Fruit fly (Drosophila melanogaster) whole organism, prepupa: ENCODE measurements around the gene rasp.
A peak's percentile ranks its signal among the peaks of the same experiment; 100 is the strongest.

Experiments
- Blimp-1 ChIP-seq: fragments of 200-800 bp; sonication (Bioruptor generic); optimal IDR thresholded peaks from 3 replicates; lab custom pipeline; 2017; ENCODE audit warnings: missing biosample characterization, missing genetic modification characterization, mild to moderate bottlenecking, moderate library complexity, missing genetic modification reagents
- CG11294 ChIP-seq: fragments of 200-800 bp; sonication (Bioruptor generic); IDR thresholded peaks from 2 replicates; pipeline ENCODE4 v1.3.6; 2022; ENCODE audit warnings: missing biosample characterization, missing genetic modification characterization
- CG11762 ChIP-seq: fragments of 200-800 bp; sonication (Bioruptor generic); optimal IDR thresholded peaks from 3 replicates; lab custom pipeline; 2016; ENCODE audit warnings: missing biosample characterization, missing genetic modification characterization; ENCODE audit not compliant: insufficient read depth
- CG11902 ChIP-seq: fragments of 200-800 bp; sonication (Bioruptor generic); optimal IDR thresholded peaks from 3 replicates; lab custom pipeline; 2016; ENCODE audit warnings: missing biosample characterization, missing genetic modification characterization
- CG15336 ChIP-seq: fragments of 200-800 bp; sonication (Bioruptor generic); IDR thresholded peaks from 2 replicates; pipeline ENCODE4 v1.3.6; 2022; ENCODE audit warnings: missing biosample characterization, missing genetic modification characterization
- CG1621 ChIP-seq: fragments of 200-800 bp; sonication (Bioruptor generic); optimal IDR thresholded peaks from 3 replicates; lab custom pipeline; 2018; ENCODE audit warnings: missing biosample characterization, mild to moderate bottlenecking, missing genetic modification characterization
- CG16779 ChIP-seq: fragments of 200-800 bp; sonication (Bioruptor generic); optimal IDR thresholded peaks from 3 replicates; lab custom pipeline; 2017; ENCODE audit warnings: missing biosample characterization, mild to moderate bottlenecking, missing genetic modification characterization
- CG31627 ChIP-seq: fragments of 200-800 bp; sonication (Bioruptor generic); optimal IDR thresholded peaks from 3 replicates; lab custom pipeline; 2016; ENCODE audit warnings: missing biosample characterization, missing genetic modification characterization
- CG32006 ChIP-seq: fragments of 200-800 bp; sonication (Bioruptor generic); optimal IDR thresholded peaks from 3 replicates; lab custom pipeline; 2017; ENCODE audit warnings: missing biosample characterization, mild to moderate bottlenecking, missing genetic modification characterization
- CG3919 ChIP-seq: fragments of 200-800 bp; sonication (Bioruptor generic); optimal IDR thresholded peaks from 3 replicates; lab custom pipeline; 2016; ENCODE audit warnings: missing biosample characterization, missing genetic modification characterization
- CG6792 ChIP-seq: fragments of 200-800 bp; sonication (Bioruptor generic); optimal IDR thresholded peaks from 3 replicates; lab custom pipeline; 2016; ENCODE audit warnings: missing biosample characterization, missing genetic modification characterization
- CG6808 ChIP-seq: fragments of 200-800 bp; sonication (Bioruptor generic); optimal IDR thresholded peaks from 3 replicates; lab custom pipeline; 2017; ENCODE audit warnings: missing biosample characterization, missing genetic modification characterization, mild to moderate bottlenecking, moderate library complexity, missing genetic modification reagents
- CG6854 ChIP-seq: fragments of 200-800 bp; sonication (Bioruptor generic); optimal IDR thresholded peaks from 2 replicates; lab custom pipeline; 2017; ENCODE audit warnings: missing biosample characterization, mild to moderate bottlenecking, missing genetic modification characterization
- CG7368 ChIP-seq: fragments of 200-800 bp; sonication (Bioruptor generic); optimal IDR thresholded peaks from 3 replicates; lab custom pipeline; 2016; ENCODE audit warnings: missing biosample characterization, missing genetic modification characterization
- CG8119 ChIP-seq: fragments of 200-800 bp; sonication (Bioruptor generic); IDR thresholded peaks from 3 replicates; pipeline ENCODE4 v1.3.6; 2022; ENCODE audit warnings: missing biosample characterization, missing genetic modification characterization
- CG8319 ChIP-seq: fragments of 200-800 bp; sonication (Bioruptor generic); optimal IDR thresholded peaks from 3 replicates; lab custom pipeline; 2016; ENCODE audit warnings: missing biosample characterization, missing genetic modification characterization
- CG8632 ChIP-seq: fragments of 200-800 bp; sonication (Bioruptor generic); optimal IDR thresholded peaks from 3 replicates; lab custom pipeline; 2016; ENCODE audit warnings: missing biosample characterization, missing genetic modification characterization
- CG9139 ChIP-seq: fragments of 200-800 bp; sonication (Bioruptor generic); optimal IDR thresholded peaks from 3 replicates; lab custom pipeline; 2017; ENCODE audit warnings: missing biosample characterization, mild to moderate bottlenecking, missing genetic modification characterization
- Eip75B ChIP-seq: fragments of 200-800 bp; sonication (Bioruptor generic); optimal IDR thresholded peaks from 3 replicates; lab custom pipeline; 2016; ENCODE audit warnings: missing biosample characterization, missing genetic modification characterization
- Eip78C ChIP-seq: fragments of 200-800 bp; sonication (Bioruptor generic); peaks from one replicate; lab custom pipeline; 2016; ENCODE audit warnings: missing biosample characterization, missing genetic modification characterization
- Eip93F ChIP-seq: fragments of 200-800 bp; sonication (Bioruptor generic); optimal IDR thresholded peaks from 2 replicates; lab custom pipeline; 2016; ENCODE audit warnings: missing biosample characterization, mild to moderate bottlenecking, missing genetic modification characterization
- Ets21C ChIP-seq: fragments of 200-800 bp; sonication (Bioruptor generic); optimal IDR thresholded peaks from 3 replicates; lab custom pipeline; 2016; ENCODE audit warnings: missing biosample characterization, missing genetic modification characterization
- Ets96B ChIP-seq: fragments of 200-800 bp; optimal IDR thresholded peaks from 2 replicates; lab custom pipeline; 2019; ENCODE audit warnings: missing biosample characterization, mild to moderate bottlenecking, missing genetic modification characterization, moderate library complexity
- Gug ChIP-seq: fragments of 200-800 bp; sonication (Bioruptor generic); IDR thresholded peaks from 2 replicates; pipeline ENCODE4 v1.3.6; 2022; ENCODE audit warnings: missing biosample characterization, missing genetic modification characterization
- Hr38 ChIP-seq: sonication (Bioruptor generic); optimal IDR thresholded peaks from 2 replicates; lab custom pipeline; 2016; ENCODE audit warnings: missing biosample characterization, missing genetic modification characterization
- Hr39 ChIP-seq: fragments of 200-800 bp; sonication (Bioruptor generic); optimal IDR thresholded peaks from 2 replicates; lab custom pipeline; 2016; ENCODE audit warnings: missing biosample characterization, missing genetic modification characterization
- Hr4 ChIP-seq: fragments of 200-800 bp; sonication (Bioruptor generic); optimal IDR thresholded peaks from 3 replicates; lab custom pipeline; 2016; ENCODE audit warnings: missing biosample characterization, missing genetic modification characterization
- Lpt ChIP-seq: fragments of 200-800 bp; sonication (Bioruptor generic); optimal IDR thresholded peaks from 3 replicates; lab custom pipeline; 2016; ENCODE audit warnings: missing biosample characterization, missing genetic modification characterization
- Met ChIP-seq: fragments of 200-800 bp; sonication (Bioruptor generic); optimal IDR thresholded peaks from 3 replicates; lab custom pipeline; 2016; ENCODE audit warnings: missing biosample characterization, missing genetic modification characterization
- OdsH ChIP-seq: fragments of 200-800 bp; sonication (Bioruptor generic); optimal IDR thresholded peaks from 3 replicates; lab custom pipeline; 2016; ENCODE audit warnings: missing biosample characterization, missing genetic modification characterization
- Smox ChIP-seq: fragments of 200-800 bp; sonication (Bioruptor generic); optimal IDR thresholded peaks from 3 replicates; lab custom pipeline; 2016; ENCODE audit warnings: missing biosample characterization, missing genetic modification characterization
- Sox102F ChIP-seq: fragments of 200-800 bp; sonication (Bioruptor generic); optimal IDR thresholded peaks from 2 replicates; lab custom pipeline; 2016; ENCODE audit warnings: missing biosample characterization, mild to moderate bottlenecking, missing genetic modification characterization
- Sox14 ChIP-seq: fragments of 200-800 bp; sonication (Bioruptor generic); optimal IDR thresholded peaks from 3 replicates; lab custom pipeline; 2016; ENCODE audit warnings: missing biosample characterization, missing genetic modification characterization
- Sox15 ChIP-seq: fragments of 200-800 bp; sonication (Bioruptor generic); optimal IDR thresholded peaks from 3 replicates; lab custom pipeline; 2016; ENCODE audit warnings: missing biosample characterization, missing genetic modification characterization
- achi ChIP-seq: fragments of 200-800 bp; sonication (Bioruptor generic); optimal IDR thresholded peaks from 3 replicates; lab custom pipeline; 2016; ENCODE audit warnings: missing biosample characterization, missing genetic modification characterization
- acj6 ChIP-seq: fragments of 200-800 bp; sonication (Bioruptor generic); optimal IDR thresholded peaks from 3 replicates; lab custom pipeline; 2016; ENCODE audit warnings: missing biosample characterization, missing genetic modification characterization
- cyc ChIP-seq: fragments of 200-800 bp; sonication (Bioruptor generic); optimal IDR thresholded peaks from 3 replicates; lab custom pipeline; 2016; ENCODE audit warnings: missing biosample characterization, missing genetic modification characterization
- dac ChIP-seq: fragments of 200-800 bp; sonication (Bioruptor generic); optimal IDR thresholded peaks from 2 replicates; lab custom pipeline; 2017; ENCODE audit warnings: missing biosample characterization, mild to moderate bottlenecking, missing genetic modification characterization
- eg ChIP-seq: fragments of 200-800 bp; sonication (Bioruptor generic); IDR thresholded peaks from 3 replicates; pipeline ENCODE4 v1.3.6; 2022; ENCODE audit warnings: missing biosample characterization, missing genetic modification characterization
- esn ChIP-seq: fragments of 200-800 bp; sonication (Bioruptor generic); optimal IDR thresholded peaks from 2 replicates; lab custom pipeline; 2016; ENCODE audit warnings: missing biosample characterization, mild to moderate bottlenecking, missing genetic modification characterization, moderate library complexity
- fd59A ChIP-seq: fragments of 200-800 bp; sonication (Bioruptor generic); optimal IDR thresholded peaks from 2 replicates; lab custom pipeline; 2017; ENCODE audit warnings: missing biosample characterization, mild to moderate bottlenecking, missing genetic modification characterization, missing genetic modification reagents
- fd85E ChIP-seq: fragments of 200-800 bp; sonication (Bioruptor generic); optimal IDR thresholded peaks from 3 replicates; lab custom pipeline; 2016; ENCODE audit warnings: missing biosample characterization, missing genetic modification characterization
- fkh ChIP-seq: fragments of 200-800 bp; sonication (Bioruptor generic); optimal IDR thresholded peaks from 3 replicates; lab custom pipeline; 2017; ENCODE audit warnings: missing biosample characterization, mild to moderate bottlenecking, missing genetic modification characterization, moderate library complexity
- lz ChIP-seq: fragments of 200-800 bp; sonication (Bioruptor generic); optimal IDR thresholded peaks from 3 replicates; lab custom pipeline; 2016; ENCODE audit warnings: missing biosample characterization, missing genetic modification characterization
- net ChIP-seq: fragments of 200-800 bp; sonication (Bioruptor generic); optimal IDR thresholded peaks from 3 replicates; lab custom pipeline; 2016; ENCODE audit warnings: missing biosample characterization, missing genetic modification characterization
- salr ChIP-seq, 2 experiments: fragments of 200-800 bp; sonication (Bioruptor generic); optimal IDR thresholded peaks; 3 replicates each; lab custom pipeline; 2016 to 2018; ENCODE audit warnings: missing biosample characterization in 2 of 2, missing genetic modification characterization in 2 of 2, mild to moderate bottlenecking in 1 of 2
- spab ChIP-seq: fragments of 200-800 bp; sonication (Bioruptor generic); optimal IDR thresholded peaks from 2 replicates; lab custom pipeline; 2017; ENCODE audit warnings: missing biosample characterization, mild to moderate bottlenecking, missing genetic modification characterization, missing genetic modification reagents
- ss ChIP-seq, 2 experiments: fragments of 200-800 bp; sonication (Bioruptor generic); optimal IDR thresholded peaks; 2 replicates in 1 of 2; 3 replicates in 1 of 2; lab custom pipeline; 2017 to 2018; ENCODE audit warnings: mild to moderate bottlenecking in 2 of 2, missing biosample characterization in 2 of 2, missing genetic modification characterization in 2 of 2, moderate library complexity in 1 of 2
- svp ChIP-seq: fragments of 200-800 bp; sonication (Bioruptor generic); peaks from one replicate; lab custom pipeline; 2016; ENCODE audit warnings: missing biosample characterization, missing genetic modification characterization
- topi ChIP-seq: fragments of 200-800 bp; sonication (Bioruptor generic); optimal IDR thresholded peaks from 3 replicates; lab custom pipeline; 2016; ENCODE audit warnings: missing biosample characterization, missing genetic modification characterization

Gene rasp

dm6 chr3L:3198447-3199402 lies 36.7 kb downstream of the rasp start, which contains the start of the genes CG32276 and gry:
TSS of gene CG32276 (minus strand) at chr3L:3199047.
TSS of gene gry (plus strand) at chr3L:3199090.
- TF ChIP-seq CG6792 (GFP tag; lab: Kevin White, UChicago), result peak; percentile 78
- 0 out of 2 replicates have a peak, but pooled peaks have one; percentile 27 for TF ChIP-seq Gug
- no peak for TF ChIP-seq CG32006
- peak; percentile 77 for TF ChIP-seq esn (GFP tag; lab: Kevin White, UChicago)
- no peak for TF ChIP-seq dac (GFP tag; lab: Kevin White, UChicago)
- TF ChIP-seq Met, result no peak
- peak; percentile 70 for TF ChIP-seq topi (GFP tag; lab: Kevin White, UChicago)
- peak; percentile 85 for TF ChIP-seq lz (GFP tag; lab: Kevin White, UChicago)
- TF ChIP-seq Eip75B, result no peak
- TF ChIP-seq acj6 (GFP tag; lab: Kevin White, UChicago), result peak; percentile 73
- TF ChIP-seq spab (GFP tag; lab: Kevin White, UChicago), result no peak
- TF ChIP-seq achi, result peak; percentile 60
- TF ChIP-seq Blimp-1 (GFP tag; lab: Kevin White, UChicago), result peak; percentile 38
- no peak for TF ChIP-seq Sox14 (GFP tag; lab: Kevin White, UChicago)
- peak; percentile 81 for TF ChIP-seq cyc (GFP tag; lab: Kevin White, UChicago)
- peak; percentile 86 for TF ChIP-seq svp
- TF ChIP-seq fkh (GFP tag; lab: Kevin White, UChicago), result peak; percentile 20
- peak; percentile 78 for TF ChIP-seq CG31627 (GFP tag; lab: Kevin White, UChicago)
- TF ChIP-seq CG8319 (GFP tag; lab: Kevin White, UChicago), result peak; percentile 57
- TF ChIP-seq CG6808 (GFP tag; lab: Kevin White, UChicago), result no peak
- TF ChIP-seq CG9139 (GFP tag; lab: Kevin White, UChicago), result no peak
- TF ChIP-seq salr (GFP tag; optimal IDR thresholded peaks at IDR 0.05; lab: Kevin White, UChicago), result no peak
- TF ChIP-seq CG15336 (GFP tag; lab: Robert Waterston, UW), result peak; percentile 45; the same call in 1 of the 2 replicates
- TF ChIP-seq CG7368, result no peak
- TF ChIP-seq CG1621 (tag; lab: Kevin White, UChicago), result peak; percentile 48
- no peak for TF ChIP-seq ss (GFP tag; optimal IDR thresholded peaks at IDR 0.05; lab: Kevin White, UChicago)
- TF ChIP-seq CG8632 (GFP tag; lab: Kevin White, UChicago), result no peak
- no peak for TF ChIP-seq Ets96B
- TF ChIP-seq Sox102F (GFP tag; lab: Kevin White, UChicago), result peak; percentile 75
- TF ChIP-seq Sox15, result peak; percentile 51
- TF ChIP-seq OdsH (GFP tag; lab: Kevin White, UChicago), result no peak
- TF ChIP-seq fd85E (GFP tag; lab: Kevin White, UChicago), result peak; percentile 3
- peak; percentile 0 for TF ChIP-seq Hr38 (GFP tag; lab: Kevin White, UChicago)
- TF ChIP-seq CG8119 (GFP tag; lab: Robert Waterston, UW), result peak; percentile 32; the same call in 1 of the 3 replicates
- TF ChIP-seq Hr4, result no peak
- peak; percentile 84 for TF ChIP-seq CG3919 (GFP tag; lab: Kevin White, UChicago)
- TF ChIP-seq Hr39 (GFP tag; lab: Kevin White, UChicago), result peak; percentile 80
- peak; percentile 64 for TF ChIP-seq CG11762 (GFP tag; lab: Kevin White, UChicago)
- no peak for TF ChIP-seq Smox (GFP tag; lab: Kevin White, UChicago)
- peak; percentile 34 for TF ChIP-seq CG16779 (tag; lab: Kevin White, UChicago)
- TF ChIP-seq CG11294 (GFP tag; lab: Robert Waterston, UW), result peak; percentile 22; the same call in 1 of the 2 replicates
- peak; percentile 11 for TF ChIP-seq fd59A
- TF ChIP-seq Ets21C, result peak; percentile 77
- TF ChIP-seq eg (GFP tag; lab: Robert Waterston, UW), result peak; percentile 72
- TF ChIP-seq CG6854 (GFP tag; lab: Kevin White, UChicago), result peak; percentile 71
- TF ChIP-seq Lpt (GFP tag; lab: Kevin White, UChicago), result no peak
- no peak for TF ChIP-seq Eip78C
- TF ChIP-seq Eip93F (GFP tag; lab: Kevin White, UChicago), result peak; percentile 78
- TF ChIP-seq net (GFP tag; lab: Kevin White, UChicago), result no peak
- peak; percentile 63 for TF ChIP-seq CG11902
